Worm (Caenorhabditis elegans) whole organism, young adult: ENCODE measurements around the gene T04C9.1.
"Not testable (repeated sequence)": the region's sequence is repeated elsewhere in the genome, so short reads cannot be mapped to it uniquely, and the experiment has no call there.

ENCODE experiments used
- B0261.1 ChIP-seq: sonication (generic microtip); optimal IDR thresholded peaks from 2 replicates; lab custom pipeline; 2016; ENCODE audit warnings: mild to moderate bottlenecking, missing genetic modification characterization, moderate library complexity, missing compliant biosample characterization
- F49E8.2 ChIP-seq: sonication (generic microtip); optimal IDR thresholded peaks from 3 replicates; lab custom pipeline; 2017; ENCODE audit warnings: missing genetic modification characterization, mild to moderate bottlenecking, missing compliant biosample characterization, antibody characterized with exemption, moderate library complexity; ENCODE audit not compliant: insufficient read depth
- Y53F4B.3 ChIP-seq: fragments of 200-800 bp; sonication (Bioruptor generic); IDR thresholded peaks from 2 replicates; pipeline ENCODE4 v1.3.6; 2022; ENCODE audit warnings: missing genetic modification reagents, missing genetic modification characterization, missing compliant biosample characterization
- fkh-3 ChIP-seq: sonication (generic microtip); optimal IDR thresholded peaks from 2 replicates; lab custom pipeline; 2016; ENCODE audit warnings: mild to moderate bottlenecking, missing genetic modification characterization, missing compliant biosample characterization
- gei-17 ChIP-seq: fragments of 200-800 bp; sonication (Bioruptor generic); optimal IDR thresholded peaks from 2 replicates; lab custom pipeline; 2018; ENCODE audit warnings: mild to moderate bottlenecking, missing genetic modification characterization, missing compliant biosample characterization
- hmg-1.2 ChIP-seq: fragments of 200-800 bp; sonication (Bioruptor generic); IDR thresholded peaks from 2 replicates; pipeline ENCODE4 v1.3.6; 2022; ENCODE audit warnings: missing genetic modification reagents, missing genetic modification characterization, missing compliant biosample characterization
- lin-35 ChIP-seq, 3 experiments: fragments of 150-350 bp in 2 of 3; sonication (generic microtip) in 1 of 3; optimal IDR thresholded peaks; 2 replicates each; lab custom pipeline; 2014 to 2018; ENCODE audit warnings: missing biosample characterization in 3 of 3, missing genetic modification characterization in 3 of 3, missing genetic modification reagents in 3 of 3
- snpc-4 ChIP-seq, 5 experiments: fragments of 150-350 bp in 1 of 5; sonication (generic microtip) in 4 of 5; optimal IDR thresholded peaks; 2 replicates each; lab custom pipeline; 2014 to 2018; ENCODE audit warnings: missing genetic modification characterization in 5 of 5, missing biosample characterization in 3 of 5, antibody characterized with exemption in 2 of 5, mild to moderate bottlenecking in 2 of 5, missing compliant biosample characterization in 2 of 5, missing genotype in 2 of 5, moderate library complexity in 2 of 5, missing genetic modification reagents in 1 of 5
- ztf-25 ChIP-seq: fragments of 200-800 bp; sonication (Bioruptor generic); IDR thresholded peaks from 2 replicates; pipeline ENCODE4 v1.3.6; 2022; ENCODE audit warnings: missing genetic modification reagents, missing genetic modification characterization, missing compliant biosample characterization

ce11 chrIII:6013027-6013426, 20.0 kb downstream of the T04C9.1 start:
- TF ChIP-seq fkh-3 (tag; lab: Kevin White, UChicago); lin-35 (GFP tag; optimal IDR thresholded peaks at IDR 0.05; lab: Kevin White, UChicago); snpc-4 (GFP tag; optimal IDR thresholded peaks at IDR 0.05; lab: Kevin White, UChicago); snpc-4 (tag; optimal IDR thresholded peaks at IDR 0.05; lab: Kevin White, UChicago); hmg-1.2 (GFP tag; lab: Robert Waterston, UW); gei-17 (GFP tag; lab: Kevin White, UChicago); ztf-25 (GFP tag; lab: Robert Waterston, UW); B0261.1 (tag; lab: Kevin White, UChicago); F49E8.2 (tag; lab: Kevin White, UChicago); Y53F4B.3: not testable (repeated sequence)
